Worm (Caenorhabditis elegans) whole organism, L4 larva: ENCODE data around the gene F02H6.3.

Experiments
- F26F4.8 ChIP-seq: fragments of 200-800 bp; sonication (Bioruptor generic); conservative IDR thresholded peaks from 2 replicates; pipeline ENCODE4 v1.3.6; 2022; ENCODE audit warnings: missing genetic modification characterization, missing compliant biosample characterization
- F37D6.2 ChIP-seq: sonication (generic microtip); optimal IDR thresholded peaks from 2 replicates; lab custom pipeline; 2016; ENCODE audit warnings: mild to moderate bottlenecking, missing genetic modification characterization, missing compliant biosample characterization
- F44E2.7 ChIP-seq: fragments of 200-800 bp; sonication (Bioruptor generic); IDR thresholded peaks from 2 replicates; pipeline ENCODE4 v2.1.2; 2022; ENCODE audit warnings: missing genetic modification characterization, missing compliant biosample characterization
- T26A8.4 ChIP-seq: fragments of 200-800 bp; sonication (Bioruptor generic); IDR thresholded peaks from 2 replicates; pipeline ENCODE4 v1.3.6; 2022; ENCODE audit warnings: missing genetic modification characterization, missing compliant biosample characterization
- Y105C5A.15 ChIP-seq: fragments of 200-800 bp; sonication (Bioruptor generic); IDR thresholded peaks from 2 replicates; pipeline ENCODE4 v1.3.6; 2022; ENCODE audit warnings: missing genetic modification characterization, missing compliant biosample characterization
- Y48G9A.11 ChIP-seq: fragments of 200-800 bp; sonication (Bioruptor generic); IDR thresholded peaks from 2 replicates; pipeline ENCODE4 v1.3.6; 2022; ENCODE audit warnings: missing genetic modification reagents, missing genetic modification characterization, missing compliant biosample characterization
- Y5F2A.4 ChIP-seq: fragments of 200-800 bp; sonication (Bioruptor generic); optimal IDR thresholded peaks from 2 replicates; lab custom pipeline; 2018; ENCODE audit warnings: mild to moderate bottlenecking, missing genetic modification characterization, missing compliant biosample characterization
- ZK546.5 ChIP-seq, 2 experiments: sonication (generic microtip); optimal IDR thresholded peaks; 2 replicates each; lab custom pipeline; 2017; ENCODE audit warnings: missing biosample characterization in 2 of 2, missing genetic modification characterization in 2 of 2
- aly-2 ChIP-seq: sonication (generic microtip); optimal IDR thresholded peaks from 2 replicates; lab custom pipeline; 2018; ENCODE audit warnings: missing biosample characterization, missing genetic modification characterization
- arid-1 ChIP-seq: fragments of 200-800 bp; sonication (Bioruptor generic); conservative IDR thresholded peaks from 2 replicates; pipeline ENCODE4 v1.3.6; 2022; ENCODE audit warnings: missing genetic modification reagents, missing genetic modification characterization, missing compliant biosample characterization
- ceh-20 ChIP-seq: fragments of 200-800 bp; sonication (Bioruptor generic); IDR thresholded peaks from 2 replicates; pipeline ENCODE4 v1.3.6; 2022; ENCODE audit warnings: missing genetic modification reagents, missing genetic modification characterization, missing compliant biosample characterization
- ceh-82 ChIP-seq: sonication (generic microtip); optimal IDR thresholded peaks from 2 replicates; lab custom pipeline; 2017; ENCODE audit warnings: missing biosample characterization, missing genetic modification characterization
- ces-1 ChIP-seq: fragments of 150-350 bp; sonication (generic microtip); optimal IDR thresholded peaks from 4 replicates; lab custom pipeline; 2014; ENCODE audit warnings: missing biosample characterization, missing genetic modification reagents, missing genetic modification characterization
- daf-12 ChIP-seq: fragments of 150-350 bp; optimal IDR thresholded peaks from 2 replicates; lab custom pipeline; 2014; ENCODE audit warnings: missing biosample characterization, missing genetic modification reagents, missing genetic modification characterization
- daf-16 ChIP-seq, 3 experiments: sonication (generic microtip); optimal IDR thresholded peaks; 2 replicates each; lab custom pipeline; 2016 to 2017; ENCODE audit warnings: missing genetic modification characterization in 3 of 3, missing genetic modification reagents in 3 of 3, mild to moderate bottlenecking in 2 of 3, missing compliant biosample characterization in 2 of 3, missing biosample characterization in 1 of 3, moderate library complexity in 1 of 3
- daf-19 ChIP-seq: fragments of 200-800 bp; sonication (Bioruptor generic); conservative IDR thresholded peaks from 2 replicates; pipeline ENCODE4 v1.3.6; 2022; ENCODE audit warnings: missing genetic modification characterization, missing compliant biosample characterization
- dmd-8 ChIP-seq: fragments of 200-800 bp; sonication (Bioruptor generic); IDR thresholded peaks from 2 replicates; pipeline ENCODE4 v1.3.6; 2022; ENCODE audit warnings: missing genetic modification characterization, missing compliant biosample characterization
- dmd-9 ChIP-seq: fragments of 200-800 bp; sonication (Bioruptor generic); IDR thresholded peaks from 2 replicates; pipeline ENCODE4 v1.3.6; 2022; ENCODE audit warnings: missing genetic modification reagents, missing genetic modification characterization, missing compliant biosample characterization
- dve-1 ChIP-seq: sonication (generic microtip); optimal IDR thresholded peaks from 2 replicates; lab custom pipeline; 2017; ENCODE audit warnings: antibody characterized with exemption, mild to moderate bottlenecking, missing genetic modification characterization, missing compliant biosample characterization; ENCODE audit not compliant: insufficient read depth
- fos-1 ChIP-seq: fragments of 150-350 bp; optimal IDR thresholded peaks from 2 replicates; lab custom pipeline; 2014; ENCODE audit warnings: missing biosample characterization, missing genetic modification characterization
- gei-8 ChIP-seq: fragments of 200-800 bp; sonication (Bioruptor generic); optimal IDR thresholded peaks from 2 replicates; lab custom pipeline; 2018; ENCODE audit warnings: mild to moderate bottlenecking, missing genetic modification characterization, missing compliant biosample characterization
- hif-1 ChIP-seq, 2 experiments: sonication (generic microtip); optimal IDR thresholded peaks; 2 replicates each; lab custom pipeline; 2016 to 2017; ENCODE audit warnings: missing compliant biosample characterization in 2 of 2, missing genetic modification characterization in 2 of 2, missing genetic modification reagents in 2 of 2, missing genotype in 2 of 2, mild to moderate bottlenecking in 1 of 2
- hlh-11 ChIP-seq: fragments of 200-800 bp; sonication (Bioruptor generic); optimal IDR thresholded peaks from 2 replicates; lab custom pipeline; 2018; ENCODE audit warnings: mild to moderate bottlenecking, missing genetic modification characterization, missing compliant biosample characterization
- jun-1 ChIP-seq: fragments of 150-350 bp; optimal IDR thresholded peaks from 2 replicates; lab custom pipeline; 2014; ENCODE audit warnings: missing biosample characterization, missing genetic modification reagents, missing genetic modification characterization
- lim-7 ChIP-seq: fragments of 200-800 bp; sonication (Bioruptor generic); IDR thresholded peaks from 2 replicates; pipeline ENCODE4 v1.3.6; 2022; ENCODE audit warnings: missing genetic modification characterization, missing compliant biosample characterization
- lin-13 ChIP-seq: fragments of 150-350 bp; optimal IDR thresholded peaks from 2 replicates; lab custom pipeline; 2014; ENCODE audit warnings: missing biosample characterization, missing genetic modification reagents, missing genetic modification characterization
- lin-38 ChIP-seq: fragments of 200-800 bp; sonication (Bioruptor generic); IDR thresholded peaks from 2 replicates; pipeline ENCODE4 v1.3.6; 2022; ENCODE audit warnings: missing genetic modification reagents, missing genetic modification characterization, missing compliant biosample characterization
- lir-3 ChIP-seq: sonication (generic microtip); optimal IDR thresholded peaks from 2 replicates; lab custom pipeline; 2016; ENCODE audit warnings: mild to moderate bottlenecking, missing genetic modification characterization, missing compliant biosample characterization
- lsy-2 ChIP-seq, 2 experiments: fragments of 150-350 bp in 1 of 2; sonication (generic microtip) in 1 of 2; optimal IDR thresholded peaks; 2 replicates each; lab custom pipeline; 2014 to 2017; ENCODE audit warnings: missing biosample characterization in 2 of 2, missing genetic modification characterization in 2 of 2
- mdt-29 ChIP-seq: fragments of 200-800 bp; sonication (Bioruptor generic); IDR thresholded peaks from 2 replicates; pipeline ENCODE4 v1.3.6; 2022; ENCODE audit warnings: missing genetic modification reagents, missing genetic modification characterization, missing compliant biosample characterization
- mes-2 ChIP-seq: sonication (generic microtip); optimal IDR thresholded peaks from 2 replicates; lab custom pipeline; 2016; ENCODE audit warnings: missing genotype, mild to moderate bottlenecking, missing genetic modification characterization, missing compliant biosample characterization; ENCODE audit not compliant: poor library complexity, severe bottlenecking
- nhr-10 ChIP-seq: fragments of 150-350 bp; optimal IDR thresholded peaks from 2 replicates; lab custom pipeline; 2014; ENCODE audit warnings: missing biosample characterization, missing genetic modification characterization
- nhr-111 ChIP-seq: fragments of 200-800 bp; sonication (Bioruptor generic); optimal IDR thresholded peaks from 2 replicates; lab custom pipeline; 2018; ENCODE audit warnings: mild to moderate bottlenecking, missing genetic modification characterization, missing compliant biosample characterization
- nhr-237 ChIP-seq: sonication (generic microtip); optimal IDR thresholded peaks from 2 replicates; lab custom pipeline; 2017; ENCODE audit warnings: missing biosample characterization, missing genetic modification characterization
- nhr-28 ChIP-seq: fragments of 150-350 bp; optimal IDR thresholded peaks from 2 replicates; lab custom pipeline; 2014; ENCODE audit warnings: missing biosample characterization, missing genetic modification characterization
- nhr-41 ChIP-seq: fragments of 200-800 bp; sonication (Bioruptor generic); IDR thresholded peaks from 2 replicates; pipeline ENCODE4 v1.3.6; 2022; ENCODE audit warnings: missing genetic modification reagents, missing genetic modification characterization, missing compliant biosample characterization
- nhr-48 ChIP-seq: sonication (generic microtip); optimal IDR thresholded peaks from 2 replicates; lab custom pipeline; 2016; ENCODE audit warnings: mild to moderate bottlenecking, missing genetic modification characterization, missing compliant biosample characterization
- nhr-6 ChIP-seq: fragments of 150-350 bp; optimal IDR thresholded peaks from 2 replicates; lab custom pipeline; 2014; ENCODE audit warnings: missing biosample characterization, missing genetic modification characterization
- php-3 ChIP-seq: fragments of 200-800 bp; sonication (Bioruptor generic); IDR thresholded peaks from 2 replicates; pipeline ENCODE4 v1.3.6; 2022; ENCODE audit warnings: missing genetic modification reagents, missing genetic modification characterization, missing compliant biosample characterization
- rbr-2 ChIP-seq: sonication (generic microtip); optimal IDR thresholded peaks from 2 replicates; lab custom pipeline; 2016; ENCODE audit warnings: missing genotype, missing genetic modification characterization, missing compliant biosample characterization
- skn-1 ChIP-seq: fragments of 150-350 bp; optimal IDR thresholded peaks from 2 replicates; lab custom pipeline; 2014; ENCODE audit warnings: missing biosample characterization, missing genetic modification characterization
- snpc-1.2 ChIP-seq: fragments of 200-800 bp; sonication (Bioruptor generic); IDR thresholded peaks from 2 replicates; pipeline ENCODE4 v1.3.6; 2022; ENCODE audit warnings: missing genetic modification reagents, missing genetic modification characterization, missing compliant biosample characterization
- tag-97 ChIP-seq: fragments of 200-800 bp; sonication (Bioruptor generic); IDR thresholded peaks from 2 replicates; pipeline ENCODE4 v1.3.6; 2022; ENCODE audit warnings: missing genetic modification characterization, missing compliant biosample characterization
- unc-130 ChIP-seq: sonication (generic microtip); optimal IDR thresholded peaks from 2 replicates; lab custom pipeline; 2016; ENCODE audit warnings: missing genetic modification reagents, missing genetic modification characterization, missing compliant biosample characterization
- unc-39 ChIP-seq: sonication (generic microtip); optimal IDR thresholded peaks from 2 replicates; lab custom pipeline; 2017; ENCODE audit warnings: missing biosample characterization, missing genetic modification characterization
- vab-7 ChIP-seq: fragments of 200-800 bp; sonication (Bioruptor generic); IDR thresholded peaks from 2 replicates; pipeline ENCODE4 v1.3.6; 2022; ENCODE audit warnings: missing genetic modification reagents, missing genetic modification characterization, missing compliant biosample characterization
- zag-1 ChIP-seq: fragments of 150-350 bp; optimal IDR thresholded peaks from 2 replicates; lab custom pipeline; 2014; ENCODE audit warnings: missing biosample characterization, missing genetic modification characterization
- zip-11 ChIP-seq: fragments of 200-800 bp; sonication (Bioruptor generic); IDR thresholded peaks from 2 replicates; pipeline ENCODE4 v1.3.6; 2022; ENCODE audit warnings: missing genetic modification characterization, missing compliant biosample characterization
- ztf-11 ChIP-seq: fragments of 150-350 bp; optimal IDR thresholded peaks from 2 replicates; lab custom pipeline; 2014; ENCODE audit warnings: missing biosample characterization, missing genetic modification characterization

F02H6.3 gene

DNA sequence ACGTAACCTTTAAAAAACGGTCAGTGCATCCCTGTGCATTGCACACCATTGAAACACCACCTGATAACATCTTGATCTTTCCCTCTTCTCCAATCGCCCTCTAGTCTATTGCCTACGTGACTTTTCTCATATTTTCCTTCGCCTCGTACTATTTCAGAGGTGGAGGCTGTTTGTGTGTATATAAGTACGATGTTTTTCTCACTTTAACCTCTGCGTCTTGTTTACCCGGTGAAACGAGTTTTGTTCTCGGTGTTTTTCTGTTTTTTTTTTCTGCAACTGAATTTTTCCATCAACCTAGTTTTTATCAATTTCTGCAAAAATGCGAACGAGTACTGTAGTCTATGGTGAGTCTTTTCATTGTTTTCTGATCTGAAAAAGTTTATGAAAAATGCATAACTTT is 16.5 kb downstream of the F02H6.3 start, which contains the start of gene sqrd-1 (continued):
- TF ChIP-seq php-3 (GFP tag; lab: Robert Waterston, UW), result no peak
- no peak for TF ChIP-seq daf-19
- no peak for TF ChIP-seq jun-1 (tag; lab: Kevin White, UChicago)
- peak in 1 of 2 experiments; percentile 43 for TF ChIP-seq lsy-2 (tag; optimal IDR thresholded peaks at IDR 0.05; lab: Kevin White, UChicago)
- no peak for TF ChIP-seq mdt-29 (GFP tag; lab: Robert Waterston, UW)
- no peak for TF ChIP-seq zag-1 (tag; lab: Kevin White, UChicago)
- TF ChIP-seq, all 104 proteins: peak for 12

DNA sequence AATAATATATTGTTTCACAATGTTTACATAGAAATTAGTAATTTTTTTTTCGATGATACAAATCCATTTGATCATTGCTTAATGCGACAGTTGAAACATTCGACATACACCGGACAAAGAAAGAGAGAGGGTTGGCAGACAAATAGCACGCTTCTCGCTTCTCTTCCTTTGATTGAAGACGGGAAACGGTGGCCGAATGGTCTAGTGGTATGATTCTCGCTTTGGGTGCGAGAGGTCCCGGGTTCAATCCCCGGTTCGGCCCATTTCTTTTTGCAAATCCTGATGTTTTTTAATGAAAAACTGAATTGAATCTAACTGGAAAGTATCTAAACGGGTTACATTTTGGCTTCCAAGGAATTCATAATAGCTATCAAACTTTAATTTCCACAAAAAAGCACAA is 21.7 kb downstream of the F02H6.3 start:
- TF ChIP-seq hlh-11 (tag; lab: Kevin White, UChicago) (no peak), T26A8.4 (GFP tag; lab: Robert Waterston, UW) (no peak), rbr-2 (tag; lab: Kevin White, UChicago) (peak; percentile 60), lsy-2 (tag; optimal IDR thresholded peaks at IDR 0.05; lab: Kevin White, UChicago) (no peak), zag-1 (tag; lab: Kevin White, UChicago) (no peak), fos-1 (tag; lab: Kevin White, UChicago) (no peak), arid-1 (GFP tag; lab: Robert Waterston, UW) (peak; percentile 91), nhr-41 (GFP tag; lab: Robert Waterston, UW) (peak; percentile 69; the same call in 1 of the 2 replicates), nhr-28 (tag; lab: Kevin White, UChicago) (peak; percentile 11), nhr-237 (tag; lab: Kevin White, UChicago) (no peak), aly-2 (no peak), nhr-48 (tag; lab: Kevin White, UChicago) (peak; percentile 38), dmd-9 (GFP tag; lab: Robert Waterston, UW) (peak; percentile 76), ceh-82 (tag; lab: Kevin White, UChicago) (no peak), ztf-11 (tag; lab: Kevin White, UChicago) (no peak), jun-1 (tag; lab: Kevin White, UChicago) (no peak), vab-7 (GFP tag; lab: Robert Waterston, UW) (peak; percentile 79), snpc-1.2 (GFP tag; lab: Robert Waterston, UW) (peak; percentile 100), tag-97 (GFP tag; lab: Robert Waterston, UW) (no peak), mes-2 (tag; lab: Kevin White, UChicago) (no peak), ZK546.5 (tag; optimal IDR thresholded peaks at IDR 0.05; lab: Kevin White, UChicago) (no peak), unc-39 (tag; lab: Kevin White, UChicago) (no peak), Y105C5A.15 (peak; percentile 62; the same call in 1 of the 2 replicates), daf-16 (GFP tag; optimal IDR thresholded peaks at IDR 0.05; lab: Kevin White, UChicago) (peak; percentile 45 to 56), daf-16 (tag; optimal IDR thresholded peaks at IDR 0.05; lab: Kevin White, UChicago) (peak; percentile 42), nhr-111 (peak; percentile 33), daf-12 (tag; lab: Kevin White, UChicago) (no peak), Y5F2A.4 (GFP tag; lab: Kevin White, UChicago) (peak; percentile 11), F37D6.2 (no peak), F26F4.8 (GFP tag; lab: Robert Waterston, UW) (no peak; the same call in 1 of the 2 replicates), php-3 (GFP tag; lab: Robert Waterston, UW) (no peak; the same call in 1 of the 2 replicates), ces-1 (GFP tag; lab: Kevin White, UChicago) (no peak), lim-7 (no peak; the same call in 1 of the 2 replicates), hif-1 (tag; optimal IDR thresholded peaks at IDR 0.05; lab: Kevin White, UChicago) (peak; percentile 52 to 86), zip-11 (GFP tag; lab: Robert Waterston, UW) (no peak), lin-13 (GFP tag; lab: Kevin White, UChicago) (peak; percentile 56), F44E2.7 (GFP tag; lab: Robert Waterston, UW) (peak; percentile 54; the same call in 1 of the 2 replicates), nhr-10 (no peak), dmd-8 (no peak; the same call in 1 of the 2 replicates), Y48G9A.11 (GFP tag; lab: Robert Waterston, UW) (peak; percentile 64; the same call in 1 of the 2 replicates), gei-8 (GFP tag; lab: Kevin White, UChicago) (no peak), lir-3 (peak; percentile 36), nhr-6 (tag; lab: Kevin White, UChicago) (no peak), ceh-20 (GFP tag; lab: Robert Waterston, UW) (peak; percentile 80), dve-1 (no peak), skn-1 (tag; lab: Kevin White, UChicago) (no peak), lin-38 (GFP tag; lab: Robert Waterston, UW) (peak; percentile 76), unc-130 (GFP tag; lab: Kevin White, UChicago) (peak; percentile 58)
